Fruit fly (Drosophila melanogaster) whole organism, prepupa: ENCODE measurements around the gene CG31077.

Experiments used
- Blimp-1 ChIP-seq: fragments of 200-800 bp; sonication (Bioruptor generic); optimal IDR thresholded peaks from 3 replicates; lab custom pipeline; 2017; ENCODE audit warnings: missing biosample characterization, missing genetic modification characterization, mild to moderate bottlenecking, moderate library complexity, missing genetic modification reagents
- CG15336 ChIP-seq: fragments of 200-800 bp; sonication (Bioruptor generic); IDR thresholded peaks from 2 replicates; pipeline ENCODE4 v1.3.6; 2022; ENCODE audit warnings: missing biosample characterization, missing genetic modification characterization
- CG6163 ChIP-seq: fragments of 200-800 bp; sonication (Bioruptor generic); IDR thresholded peaks from 3 replicates; pipeline ENCODE4 v1.3.6; 2022; ENCODE audit warnings: missing biosample characterization, missing genetic modification characterization
- CG6276 ChIP-seq: fragments of 200-800 bp; sonication (Bioruptor generic); optimal IDR thresholded peaks from 2 replicates; lab custom pipeline; 2017; ENCODE audit warnings: missing biosample characterization, mild to moderate bottlenecking, missing genetic modification characterization
- Gug ChIP-seq: fragments of 200-800 bp; sonication (Bioruptor generic); IDR thresholded peaks from 2 replicates; pipeline ENCODE4 v1.3.6; 2022; ENCODE audit warnings: missing biosample characterization, missing genetic modification characterization
- Lpt ChIP-seq: fragments of 200-800 bp; sonication (Bioruptor generic); optimal IDR thresholded peaks from 3 replicates; lab custom pipeline; 2016; ENCODE audit warnings: missing biosample characterization, missing genetic modification characterization
- OdsH ChIP-seq: fragments of 200-800 bp; sonication (Bioruptor generic); optimal IDR thresholded peaks from 3 replicates; lab custom pipeline; 2016; ENCODE audit warnings: missing biosample characterization, missing genetic modification characterization
- Smox ChIP-seq: fragments of 200-800 bp; sonication (Bioruptor generic); optimal IDR thresholded peaks from 3 replicates; lab custom pipeline; 2016; ENCODE audit warnings: missing biosample characterization, missing genetic modification characterization
- cyc ChIP-seq: fragments of 200-800 bp; sonication (Bioruptor generic); optimal IDR thresholded peaks from 3 replicates; lab custom pipeline; 2016; ENCODE audit warnings: missing biosample characterization, missing genetic modification characterization
- fd85E ChIP-seq: fragments of 200-800 bp; sonication (Bioruptor generic); optimal IDR thresholded peaks from 3 replicates; lab custom pipeline; 2016; ENCODE audit warnings: missing biosample characterization, missing genetic modification characterization
- lz ChIP-seq: fragments of 200-800 bp; sonication (Bioruptor generic); optimal IDR thresholded peaks from 3 replicates; lab custom pipeline; 2016; ENCODE audit warnings: missing biosample characterization, missing genetic modification characterization
- pdm3 ChIP-seq: fragments of 200-800 bp; sonication (Bioruptor generic); optimal IDR thresholded peaks from 3 replicates; lab custom pipeline; 2016; ENCODE audit warnings: missing biosample characterization, missing genetic modification characterization

- TF ChIP-seq Gug (no peak), OdsH (no peak), Smox (no peak), fd85E (GFP tag; lab: Kevin White, UChicago) (no peak), Lpt (GFP tag; lab: Kevin White, UChicago) (no peak), CG15336 (no peak), pdm3 (GFP tag; lab: Kevin White, UChicago) (no peak), lz (GFP tag; lab: Kevin White, UChicago) (no peak), cyc (GFP tag; lab: Kevin White, UChicago) (no peak), Blimp-1 (GFP tag; lab: Kevin White, UChicago) (no peak), CG6276 (GFP tag; lab: Kevin White, UChicago) (no peak), CG6163 (GFP tag; lab: Robert Waterston, UW) (no peak)
Measured at dm6 chr3R:26957132-26957531, 42.4 kb upstream of the CG31077 start.
